Worm (Caenorhabditis elegans) whole organism, L4 larva: ENCODE measurements around the gene sru-31.

Source experiments
- D1046.2 ChIP-seq: fragments of 200-800 bp; sonication (Bioruptor generic); IDR thresholded peaks from 2 replicates; pipeline ENCODE4 v1.3.6; 2022; ENCODE audit warnings: missing genetic modification characterization, missing compliant biosample characterization
- F10B5.3 ChIP-seq: sonication (generic microtip); optimal IDR thresholded peaks from 2 replicates; lab custom pipeline; 2016; ENCODE audit warnings: mild to moderate bottlenecking, missing genetic modification characterization, missing compliant biosample characterization
- F37D6.2 ChIP-seq: sonication (generic microtip); optimal IDR thresholded peaks from 2 replicates; lab custom pipeline; 2016; ENCODE audit warnings: mild to moderate bottlenecking, missing genetic modification characterization, missing compliant biosample characterization
- F49E8.2 ChIP-seq: sonication (generic microtip); optimal IDR thresholded peaks from 2 replicates; lab custom pipeline; 2016; ENCODE audit warnings: missing compliant biosample characterization, mild to moderate bottlenecking, missing genetic modification characterization, borderline replicate concordance
- R02D3.7 ChIP-seq: fragments of 150-350 bp; sonication (generic microtip); optimal IDR thresholded peaks from 3 replicates; lab custom pipeline; 2014; ENCODE audit warnings: missing biosample characterization, missing genetic modification characterization
- T20F7.1 ChIP-seq: fragments of 200-800 bp; sonication (Bioruptor generic); optimal IDR thresholded peaks from 2 replicates; lab custom pipeline; 2018; ENCODE audit warnings: mild to moderate bottlenecking, missing genetic modification characterization, missing compliant biosample characterization
- Y105C5A.15 ChIP-seq: fragments of 200-800 bp; sonication (Bioruptor generic); IDR thresholded peaks from 2 replicates; pipeline ENCODE4 v1.3.6; 2022; ENCODE audit warnings: missing genetic modification characterization, missing compliant biosample characterization
- Y75B8A.6 ChIP-seq: fragments of 200-800 bp; sonication (Bioruptor generic); IDR thresholded peaks from 2 replicates; pipeline ENCODE4 v1.3.6; 2022; ENCODE audit warnings: missing genetic modification reagents, missing genetic modification characterization, missing compliant biosample characterization
- ZK337.2 ChIP-seq: fragments of 200-800 bp; sonication (Bioruptor generic); IDR thresholded peaks from 2 replicates; pipeline ENCODE4 v1.3.6; 2022; ENCODE audit warnings: missing genetic modification reagents, missing genetic modification characterization, missing compliant biosample characterization
- aha-1 ChIP-seq: fragments of 150-350 bp; peaks from one replicate; lab custom pipeline; 2014; ENCODE audit warnings: missing biosample characterization, missing genetic modification characterization
- aly-2 ChIP-seq: sonication (generic microtip); optimal IDR thresholded peaks from 2 replicates; lab custom pipeline; 2018; ENCODE audit warnings: missing biosample characterization, missing genetic modification characterization
- arid-1 ChIP-seq: fragments of 200-800 bp; sonication (Bioruptor generic); conservative IDR thresholded peaks from 2 replicates; pipeline ENCODE4 v1.3.6; 2022; ENCODE audit warnings: missing genetic modification reagents, missing genetic modification characterization, missing compliant biosample characterization
- ceh-44 ChIP-seq: fragments of 200-800 bp; sonication (Bioruptor generic); IDR thresholded peaks from 2 replicates; pipeline ENCODE4 v1.3.6; 2022; ENCODE audit warnings: missing genetic modification reagents, missing genetic modification characterization, missing compliant biosample characterization
- ces-1 ChIP-seq: fragments of 150-350 bp; sonication (generic microtip); optimal IDR thresholded peaks from 4 replicates; lab custom pipeline; 2014; ENCODE audit warnings: missing biosample characterization, missing genetic modification reagents, missing genetic modification characterization
- ctbp-1 ChIP-seq: fragments of 200-800 bp; sonication (Bioruptor generic); IDR thresholded peaks from 2 replicates; pipeline ENCODE4 v1.3.6; 2022; ENCODE audit warnings: missing genetic modification reagents, missing genetic modification characterization, missing compliant biosample characterization
- daf-12 ChIP-seq: fragments of 150-350 bp; optimal IDR thresholded peaks from 2 replicates; lab custom pipeline; 2014; ENCODE audit warnings: missing biosample characterization, missing genetic modification reagents, missing genetic modification characterization
- daf-19 ChIP-seq: fragments of 200-800 bp; sonication (Bioruptor generic); conservative IDR thresholded peaks from 2 replicates; pipeline ENCODE4 v1.3.6; 2022; ENCODE audit warnings: missing genetic modification characterization, missing compliant biosample characterization
- daf-8 ChIP-seq: fragments of 200-800 bp; sonication (Bioruptor generic); IDR thresholded peaks from 2 replicates; pipeline ENCODE4 v1.3.6; 2022; ENCODE audit warnings: missing genetic modification characterization, missing compliant biosample characterization
- dmd-9 ChIP-seq: fragments of 200-800 bp; sonication (Bioruptor generic); IDR thresholded peaks from 2 replicates; pipeline ENCODE4 v1.3.6; 2022; ENCODE audit warnings: missing genetic modification reagents, missing genetic modification characterization, missing compliant biosample characterization
- duxl-1 ChIP-seq: sonication (generic microtip); optimal IDR thresholded peaks from 2 replicates; lab custom pipeline; 2016; ENCODE audit warnings: mild to moderate bottlenecking, missing genetic modification characterization, moderate library complexity, missing compliant biosample characterization; ENCODE audit not compliant: poor library complexity
- fkh-10 ChIP-seq: fragments of 150-350 bp; optimal IDR thresholded peaks from 2 replicates; lab custom pipeline; 2014; ENCODE audit warnings: missing biosample characterization, missing genetic modification reagents, missing genetic modification characterization
- gei-8 ChIP-seq: fragments of 200-800 bp; sonication (Bioruptor generic); optimal IDR thresholded peaks from 2 replicates; lab custom pipeline; 2018; ENCODE audit warnings: mild to moderate bottlenecking, missing genetic modification characterization, missing compliant biosample characterization
- hif-1 ChIP-seq, 2 experiments: sonication (generic microtip); optimal IDR thresholded peaks; 2 replicates each; lab custom pipeline; 2016 to 2017; ENCODE audit warnings: missing compliant biosample characterization in 2 of 2, missing genetic modification characterization in 2 of 2, missing genetic modification reagents in 2 of 2, missing genotype in 2 of 2, mild to moderate bottlenecking in 1 of 2
- hlh-11 ChIP-seq: fragments of 200-800 bp; sonication (Bioruptor generic); optimal IDR thresholded peaks from 2 replicates; lab custom pipeline; 2018; ENCODE audit warnings: mild to moderate bottlenecking, missing genetic modification characterization, missing compliant biosample characterization
- hlh-30 ChIP-seq: sonication (generic microtip); optimal IDR thresholded peaks from 2 replicates; lab custom pipeline; 2017; ENCODE audit warnings: antibody characterized with exemption, mild to moderate bottlenecking, missing genetic modification characterization, missing compliant biosample characterization; ENCODE audit not compliant: insufficient read depth
- hmg-1.1 ChIP-seq: fragments of 200-800 bp; sonication (Bioruptor generic); IDR thresholded peaks from 2 replicates; pipeline ENCODE4 v1.3.6; 2022; ENCODE audit warnings: missing genetic modification reagents, missing genetic modification characterization, missing compliant biosample characterization
- lsy-2 ChIP-seq, 2 experiments: fragments of 150-350 bp in 1 of 2; sonication (generic microtip) in 1 of 2; optimal IDR thresholded peaks; 2 replicates each; lab custom pipeline; 2014 to 2017; ENCODE audit warnings: missing biosample characterization in 2 of 2, missing genetic modification characterization in 2 of 2
- madf-5 ChIP-seq, 2 experiments: fragments of 200-800 bp; sonication (Bioruptor generic); IDR thresholded peaks; 2 replicates each; pipeline ENCODE4 v1.3.6; 2022; ENCODE audit warnings: missing compliant biosample characterization in 2 of 2, missing genetic modification characterization in 2 of 2
- madf-9 ChIP-seq: fragments of 200-800 bp; sonication (Bioruptor generic); conservative IDR thresholded peaks from 2 replicates; pipeline ENCODE4 v1.3.6; 2022; ENCODE audit warnings: missing genetic modification reagents, missing genetic modification characterization, missing compliant biosample characterization
- mep-1 ChIP-seq: fragments of 150-350 bp; sonication (generic microtip); optimal IDR thresholded peaks from 3 replicates; lab custom pipeline; 2014; ENCODE audit warnings: missing biosample characterization, missing genetic modification characterization
- mxl-3 ChIP-seq: fragments of 200-800 bp; sonication (Bioruptor generic); optimal IDR thresholded peaks from 2 replicates; lab custom pipeline; 2018; ENCODE audit warnings: mild to moderate bottlenecking, missing genetic modification characterization, missing compliant biosample characterization
- nhr-25 ChIP-seq: sonication (generic microtip); optimal IDR thresholded peaks from 2 replicates; lab custom pipeline; 2017; ENCODE audit warnings: missing genetic modification characterization, mild to moderate bottlenecking, missing compliant biosample characterization, antibody characterized with exemption, moderate library complexity, borderline replicate concordance; ENCODE audit not compliant: insufficient read depth
- nhr-28 ChIP-seq: fragments of 150-350 bp; optimal IDR thresholded peaks from 2 replicates; lab custom pipeline; 2014; ENCODE audit warnings: missing biosample characterization, missing genetic modification characterization
- nhr-42 ChIP-seq: fragments of 200-800 bp; sonication (Bioruptor generic); IDR thresholded peaks from 2 replicates; pipeline ENCODE4 v1.3.6; 2022; ENCODE audit warnings: missing genetic modification characterization, missing compliant biosample characterization
- rbr-2 ChIP-seq: sonication (generic microtip); optimal IDR thresholded peaks from 2 replicates; lab custom pipeline; 2016; ENCODE audit warnings: missing genotype, missing genetic modification characterization, missing compliant biosample characterization
- saeg-2 ChIP-seq: fragments of 200-800 bp; sonication (Bioruptor generic); IDR thresholded peaks from 2 replicates; pipeline ENCODE4 v1.3.6; 2022; ENCODE audit warnings: missing genetic modification reagents, missing genetic modification characterization, missing compliant biosample characterization
- sdz-12 ChIP-seq: fragments of 200-800 bp; sonication (Bioruptor generic); optimal IDR thresholded peaks from 2 replicates; lab custom pipeline; 2018; ENCODE audit warnings: mild to moderate bottlenecking, missing genetic modification characterization, missing compliant biosample characterization
- set-16 ChIP-seq: fragments of 200-800 bp; sonication (Bioruptor generic); IDR thresholded peaks from 2 replicates; pipeline ENCODE4 v1.3.6; 2022; ENCODE audit warnings: missing genetic modification reagents, missing genetic modification characterization, missing compliant biosample characterization
- snpc-1.2 ChIP-seq: fragments of 200-800 bp; sonication (Bioruptor generic); IDR thresholded peaks from 2 replicates; pipeline ENCODE4 v1.3.6; 2022; ENCODE audit warnings: missing genetic modification reagents, missing genetic modification characterization, missing compliant biosample characterization
- spr-1 ChIP-seq: sonication (generic microtip); optimal IDR thresholded peaks from 2 replicates; lab custom pipeline; 2016; ENCODE audit warnings: mild to moderate bottlenecking, missing genetic modification characterization, missing compliant biosample characterization
- spr-3 ChIP-seq: fragments of 200-800 bp; sonication (Bioruptor generic); optimal IDR thresholded peaks from 2 replicates; lab custom pipeline; 2018; ENCODE audit warnings: mild to moderate bottlenecking, missing genetic modification characterization, missing compliant biosample characterization
- unc-130 ChIP-seq: sonication (generic microtip); optimal IDR thresholded peaks from 2 replicates; lab custom pipeline; 2016; ENCODE audit warnings: missing genetic modification reagents, missing genetic modification characterization, missing compliant biosample characterization
- unc-62 ChIP-seq, 3 experiments: fragments of 150-350 bp in 1 of 3; sonication (generic microtip); optimal IDR thresholded peaks in 2 of 3; peaks in 1 of 3; 1 replicate in 1 of 3; 2 replicates in 2 of 3; lab custom pipeline; 2014 to 2017; ENCODE audit warnings: missing biosample characterization in 3 of 3, missing genetic modification characterization in 3 of 3, missing genetic modification reagents in 3 of 3, missing genotype in 1 of 3

The sru-31 gene

DNA sequence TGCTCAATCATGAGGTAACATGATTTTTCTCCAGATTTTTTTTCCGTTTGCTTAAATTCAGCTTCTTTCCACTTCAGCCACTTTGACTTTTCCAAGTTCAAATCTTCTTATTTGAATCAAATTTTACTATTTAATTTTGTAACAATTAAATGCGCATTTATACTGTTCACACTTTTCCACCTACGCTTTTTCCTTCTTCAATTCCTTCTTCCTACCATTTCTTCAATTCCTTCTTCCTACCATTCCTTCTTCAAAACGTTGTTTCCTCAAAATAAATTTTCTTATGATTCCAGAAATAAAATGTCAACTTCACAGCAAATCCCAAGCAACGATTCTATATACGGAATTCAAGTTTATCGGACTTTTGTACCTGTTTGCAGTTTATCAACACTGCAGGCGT, at the start of gene sru-31:
sru-31 (plus strand) TSS at position 301 of the 400 bp plus-strand sequence.
- TF ChIP-seq ctbp-1 (GFP tag; lab: Robert Waterston, UW) (no peak), dmd-9 (GFP tag; lab: Robert Waterston, UW) (no peak)

DNA sequence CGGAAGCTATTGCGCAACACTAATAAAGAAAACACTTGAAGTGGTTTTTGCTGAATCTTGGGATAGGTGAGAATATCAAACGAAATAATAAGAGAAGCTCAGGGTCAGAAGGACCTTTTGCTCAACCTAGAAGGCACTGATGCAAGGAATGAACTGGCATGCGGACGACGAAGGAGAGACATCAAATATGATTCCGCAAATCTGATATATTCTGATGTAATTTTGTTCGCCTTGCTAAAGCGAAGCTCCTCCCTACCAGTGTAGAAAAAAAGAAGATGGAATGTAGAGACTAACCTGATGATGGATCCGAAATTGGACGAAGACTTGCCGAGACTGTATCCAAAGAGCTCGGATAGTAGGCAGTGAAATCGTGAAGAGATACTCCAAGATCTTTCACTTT, 48.5 kb upstream of the sru-31 start:
- TF ChIP-seq F37D6.2 (tag; lab: Kevin White, UChicago) (no peak), fkh-10 (peak; percentile 30), ces-1 (GFP tag; lab: Kevin White, UChicago) (peak; percentile 96), ctbp-1 (GFP tag; lab: Robert Waterston, UW) (peak; percentile 68)

DNA sequence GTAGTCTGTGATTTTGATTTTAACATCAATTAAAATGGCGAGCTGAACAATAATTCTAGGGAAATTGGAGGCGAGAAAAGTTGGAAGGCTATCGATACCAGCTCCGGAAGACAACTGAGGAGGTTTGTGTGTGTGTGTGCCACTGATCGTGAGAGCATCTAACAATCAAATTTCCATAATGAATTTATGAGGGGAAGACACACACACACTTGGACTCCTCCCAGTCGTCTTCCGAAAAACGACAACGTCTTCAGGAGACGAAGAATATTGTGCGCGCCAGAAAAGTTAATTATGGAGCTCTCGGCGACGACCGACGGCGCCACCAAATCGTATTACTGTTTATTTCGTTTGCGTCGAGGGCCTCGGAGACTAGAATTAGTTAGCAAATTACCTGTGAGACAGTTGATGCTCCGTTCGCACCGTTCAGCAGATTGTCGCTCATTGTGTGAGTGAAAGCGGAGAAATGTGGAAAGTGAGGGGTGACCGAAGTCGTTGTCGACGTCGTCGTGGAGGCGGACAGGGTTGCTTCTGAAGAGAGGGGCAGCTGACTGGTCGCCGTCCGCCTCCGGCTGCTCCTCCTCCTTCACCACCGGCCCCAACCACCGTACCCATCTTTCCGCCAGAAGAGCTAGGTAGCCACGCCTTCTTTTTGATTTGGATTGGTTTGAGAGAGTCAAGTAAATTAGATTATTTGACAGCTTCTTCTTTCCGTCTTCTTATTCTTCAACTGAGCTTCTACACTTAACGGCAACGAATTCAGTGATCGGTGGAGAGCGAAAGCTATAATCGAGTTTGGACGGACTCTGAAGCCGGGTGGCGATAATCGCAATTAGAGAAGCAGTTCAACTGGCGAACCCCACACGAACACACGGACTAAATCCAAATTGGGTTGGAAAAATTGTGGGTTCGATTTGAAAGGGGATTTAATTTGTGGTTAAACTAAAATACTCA, 47.4 kb upstream of the sru-31 start, which contains the start of gene unc-42:
unc-42 (minus strand) TSS at position 564 of the 951 bp plus-strand sequence.
- TF ChIP-seq madf-9 (no peak), hlh-30 (tag; lab: Kevin White, UChicago) (no peak), Y75B8A.6 (GFP tag; lab: Robert Waterston, UW) (no peak), F10B5.3 (tag; lab: Kevin White, UChicago) (no peak), nhr-42 (GFP tag; lab: Robert Waterston, UW) (no peak), mxl-3 (GFP tag; lab: Kevin White, UChicago) (no peak), unc-62 (GFP tag; optimal IDR thresholded peaks at IDR 0.05 in 1 of 2; lab: Kevin White, UChicago) (peak in 1 of 2 experiments; percentile 4), unc-62 (tag; optimal IDR thresholded peaks at IDR 0.05; lab: Kevin White, UChicago) (no peak), daf-8 (GFP tag; lab: Robert Waterston, UW) (no peak), nhr-25 (tag; lab: Kevin White, UChicago) (no peak), R02D3.7 (tag; lab: Kevin White, UChicago) (no peak), unc-130 (GFP tag; lab: Kevin White, UChicago) (no peak), daf-12 (tag; lab: Kevin White, UChicago) (no peak), hmg-1.1 (no peak), nhr-28 (tag; lab: Kevin White, UChicago) (no peak), set-16 (GFP tag; lab: Robert Waterston, UW) (peak; percentile 93), aly-2 (tag; lab: Kevin White, UChicago) (no peak), arid-1 (GFP tag; lab: Robert Waterston, UW) (no peak), gei-8 (no peak), spr-3 (GFP tag; lab: Kevin White, UChicago) (no peak), F49E8.2 (tag; lab: Kevin White, UChicago) (no peak), madf-5 (GFP tag; IDR thresholded peaks at IDR 0.05; lab: Robert Waterston, UW) (no peak), ces-1 (GFP tag; lab: Kevin White, UChicago) (peak; percentile 100), hif-1 (tag; optimal IDR thresholded peaks at IDR 0.05; lab: Kevin White, UChicago) (no peak), duxl-1 (no peak), daf-19 (GFP tag; lab: Robert Waterston, UW) (no peak), ZK337.2 (GFP tag; lab: Robert Waterston, UW) (no peak), spr-1 (no peak), ctbp-1 (GFP tag; lab: Robert Waterston, UW) (peak; percentile 70), rbr-2 (tag; lab: Kevin White, UChicago) (no peak), D1046.2 (GFP tag; lab: Robert Waterston, UW) (no peak), lsy-2 (tag; optimal IDR thresholded peaks at IDR 0.05; lab: Kevin White, UChicago) (peak in 1 of 2 experiments; percentile 40), T20F7.1 (GFP tag; lab: Kevin White, UChicago) (no peak), aha-1 (tag; lab: Kevin White, UChicago) (peak; percentile 2), saeg-2 (GFP tag; lab: Robert Waterston, UW) (no peak), ceh-44 (GFP tag; lab: Robert Waterston, UW) (no peak), hlh-11 (no peak), Y105C5A.15 (GFP tag; lab: Robert Waterston, UW) (no peak), mep-1 (tag; lab: Kevin White, UChicago) (no peak), snpc-1.2 (no peak), sdz-12 (GFP tag; lab: Kevin White, UChicago) (no peak)
